Worm (Caenorhabditis elegans) whole organism, late embryonic: ENCODE data around the gene oxi-1.

Source experiments
- K09A11.1 ChIP-seq: sonication (generic microtip); optimal IDR thresholded peaks from 2 replicates; lab custom pipeline; 2017; ENCODE audit warnings: antibody characterized with exemption, mild to moderate bottlenecking, missing genetic modification characterization, missing compliant biosample characterization; ENCODE audit not compliant: insufficient read depth
- T23F11.4 ChIP-seq: fragments of 200-800 bp; sonication (Bioruptor generic); optimal IDR thresholded peaks from 2 replicates; lab custom pipeline; 2018; ENCODE audit warnings: mild to moderate bottlenecking, missing genetic modification characterization, missing compliant biosample characterization
- Y22D7AL.16 ChIP-seq: sonication (generic microtip); optimal IDR thresholded peaks from 2 replicates; lab custom pipeline; 2016; ENCODE audit warnings: missing genetic modification characterization, missing compliant biosample characterization
- ama-1 ChIP-seq: fragments of 150-350 bp; optimal IDR thresholded peaks from 2 replicates; lab custom pipeline; 2014
- ceh-18 ChIP-seq: sonication (generic microtip); optimal IDR thresholded peaks from 2 replicates; lab custom pipeline; 2016; ENCODE audit warnings: missing genetic modification characterization, missing compliant biosample characterization
- ceh-19 ChIP-seq: fragments of 200-800 bp; sonication (Bioruptor generic); optimal IDR thresholded peaks from 2 replicates; lab custom pipeline; 2018; ENCODE audit warnings: mild to moderate bottlenecking, missing genetic modification characterization, missing compliant biosample characterization
- ceh-22 ChIP-seq: sonication (generic microtip); optimal IDR thresholded peaks from 2 replicates; lab custom pipeline; 2017; ENCODE audit warnings: missing biosample characterization, missing genetic modification characterization
- ceh-24 ChIP-seq: sonication (generic microtip); optimal IDR thresholded peaks from 2 replicates; lab custom pipeline; 2016; ENCODE audit warnings: mild to moderate bottlenecking, missing genetic modification characterization, missing compliant biosample characterization
- ceh-45 ChIP-seq: fragments of 200-800 bp; sonication (Bioruptor generic); IDR thresholded peaks from 2 replicates; pipeline ENCODE4 v1.3.6; 2022; ENCODE audit warnings: missing genetic modification reagents, missing genetic modification characterization, missing compliant biosample characterization
- ceh-48 ChIP-seq: sonication (generic microtip); optimal IDR thresholded peaks from 2 replicates; lab custom pipeline; 2016; ENCODE audit warnings: missing genetic modification characterization, inconsistent platforms, missing compliant biosample characterization
- ceh-6 ChIP-seq: fragments of 200-800 bp; sonication (Bioruptor generic); optimal IDR thresholded peaks from 2 replicates; lab custom pipeline; 2018; ENCODE audit warnings: mild to moderate bottlenecking, missing genetic modification characterization, missing compliant biosample characterization
- ceh-9 ChIP-seq: sonication (generic microtip); optimal IDR thresholded peaks from 2 replicates; lab custom pipeline; 2016; ENCODE audit warnings: mild to moderate bottlenecking, missing genetic modification characterization, inconsistent platforms, missing compliant biosample characterization
- dmd-4 ChIP-seq: sonication (generic microtip); optimal IDR thresholded peaks from 2 replicates; lab custom pipeline; 2016; ENCODE audit warnings: borderline replicate concordance, missing genetic modification characterization, missing compliant biosample characterization
- elt-4 ChIP-seq: sonication (generic microtip); optimal IDR thresholded peaks from 2 replicates; lab custom pipeline; 2016; ENCODE audit warnings: missing genetic modification characterization, missing compliant biosample characterization
- ets-4 ChIP-seq: sonication (generic microtip); optimal IDR thresholded peaks from 2 replicates; lab custom pipeline; 2016; ENCODE audit warnings: missing genetic modification characterization, missing compliant biosample characterization
- fax-1 ChIP-seq: sonication (generic microtip); optimal IDR thresholded peaks from 2 replicates; lab custom pipeline; 2016; ENCODE audit warnings: missing genotype, missing genetic modification characterization, missing compliant biosample characterization
- fkh-10 ChIP-seq: fragments of 150-350 bp; optimal IDR thresholded peaks from 2 replicates; lab custom pipeline; 2014; ENCODE audit warnings: missing biosample characterization, missing genetic modification reagents, missing genetic modification characterization
- fkh-6 ChIP-seq: sonication (generic microtip); optimal IDR thresholded peaks from 2 replicates; lab custom pipeline; 2016; ENCODE audit warnings: missing genetic modification characterization, missing compliant biosample characterization
- gmeb-2 ChIP-seq: sonication (generic microtip); optimal IDR thresholded peaks from 2 replicates; lab custom pipeline; 2016; ENCODE audit warnings: missing genetic modification characterization, inconsistent platforms, missing compliant biosample characterization
- hlh-13 ChIP-seq: fragments of 200-800 bp; sonication (Bioruptor generic); optimal IDR thresholded peaks from 2 replicates; lab custom pipeline; 2018; ENCODE audit warnings: mild to moderate bottlenecking, missing genetic modification characterization, missing compliant biosample characterization
- hlh-15 ChIP-seq: sonication (generic microtip); optimal IDR thresholded peaks from 2 replicates; lab custom pipeline; 2016; ENCODE audit warnings: missing genetic modification characterization, missing compliant biosample characterization
- hlh-30 ChIP-seq: sonication (generic microtip); optimal IDR thresholded peaks from 2 replicates; lab custom pipeline; 2017; ENCODE audit warnings: antibody characterized with exemption, missing genetic modification characterization, missing compliant biosample characterization; ENCODE audit not compliant: insufficient read depth
- hlh-6 ChIP-seq: sonication (generic microtip); optimal IDR thresholded peaks from 2 replicates; lab custom pipeline; 2016; ENCODE audit warnings: missing genotype, missing genetic modification characterization, missing compliant biosample characterization
- hlh-8 ChIP-seq: sonication (generic microtip); optimal IDR thresholded peaks from 2 replicates; lab custom pipeline; 2016; ENCODE audit warnings: missing genotype, missing genetic modification characterization, missing compliant biosample characterization
- lim-6 ChIP-seq: sonication (generic microtip); optimal IDR thresholded peaks from 2 replicates; lab custom pipeline; 2016; ENCODE audit warnings: missing genetic modification characterization, missing compliant biosample characterization
- mec-3 ChIP-seq: sonication (generic microtip); optimal IDR thresholded peaks from 2 replicates; lab custom pipeline; 2016; ENCODE audit warnings: borderline replicate concordance, missing genetic modification characterization, missing compliant biosample characterization
- nfya-1 ChIP-seq: sonication (generic microtip); optimal IDR thresholded peaks from 2 replicates; lab custom pipeline; 2017; ENCODE audit warnings: missing genetic modification characterization, mild to moderate bottlenecking, missing compliant biosample characterization, antibody characterized with exemption, moderate library complexity
- nhr-11 ChIP-seq: fragments of 150-350 bp; optimal IDR thresholded peaks from 2 replicates; lab custom pipeline; 2014; ENCODE audit warnings: missing biosample characterization, missing genetic modification characterization
- npax-4 ChIP-seq: sonication (generic microtip); optimal IDR thresholded peaks from 2 replicates; lab custom pipeline; 2016; ENCODE audit warnings: missing genetic modification characterization, missing compliant biosample characterization
- pag-3 ChIP-seq: sonication (generic microtip); optimal IDR thresholded peaks from 2 replicates; lab custom pipeline; 2016; ENCODE audit warnings: missing compliant biosample characterization, missing genetic modification characterization, borderline replicate concordance
- pat-9 ChIP-seq: fragments of 200-800 bp; sonication (Bioruptor generic); optimal IDR thresholded peaks from 2 replicates; lab custom pipeline; 2018; ENCODE audit warnings: mild to moderate bottlenecking, missing genetic modification characterization, moderate library complexity, missing compliant biosample characterization
- pax-1 ChIP-seq: fragments of 150-350 bp; optimal IDR thresholded peaks from 2 replicates; lab custom pipeline; 2014; ENCODE audit warnings: missing biosample characterization, missing genetic modification characterization
- pha-4 ChIP-seq: fragments of 150-350 bp; optimal IDR thresholded peaks from 2 replicates; lab custom pipeline; 2018; ENCODE audit warnings: missing biosample characterization, missing genetic modification reagents, missing genetic modification characterization
- pqm-1 ChIP-seq: sonication (generic microtip); optimal IDR thresholded peaks from 2 replicates; lab custom pipeline; 2016; ENCODE audit warnings: missing genetic modification characterization, missing compliant biosample characterization
- pros-1 ChIP-seq: fragments of 150-350 bp; optimal IDR thresholded peaks from 2 replicates; lab custom pipeline; 2014; ENCODE audit warnings: missing biosample characterization, missing genetic modification reagents, missing genetic modification characterization
- ref-2 ChIP-seq: sonication (generic microtip); optimal IDR thresholded peaks from 2 replicates; lab custom pipeline; 2016; ENCODE audit warnings: missing genetic modification characterization, missing compliant biosample characterization
- rnt-1 ChIP-seq: sonication (generic microtip); optimal IDR thresholded peaks from 2 replicates; lab custom pipeline; 2016; ENCODE audit warnings: missing genetic modification characterization, missing compliant biosample characterization
- sdc-2 ChIP-seq: sonication (generic microtip); optimal IDR thresholded peaks from 2 replicates; lab custom pipeline; 2016; ENCODE audit warnings: missing genotype, missing genetic modification characterization, missing compliant biosample characterization
- sox-2 ChIP-seq: fragments of 200-800 bp; sonication (Bioruptor generic); IDR thresholded peaks from 2 replicates; pipeline ENCODE4 v1.3.6; 2022; ENCODE audit warnings: missing genetic modification reagents, missing genetic modification characterization, missing compliant biosample characterization
- sox-4 ChIP-seq: sonication (generic microtip); optimal IDR thresholded peaks from 2 replicates; lab custom pipeline; 2017; ENCODE audit warnings: mild to moderate bottlenecking, missing genetic modification characterization, inconsistent platforms, missing compliant biosample characterization
- tbx-2 ChIP-seq: sonication (generic microtip); optimal IDR thresholded peaks from 2 replicates; lab custom pipeline; 2016; ENCODE audit warnings: missing genetic modification characterization, missing compliant biosample characterization
- ttx-3 ChIP-seq: sonication (generic microtip); optimal IDR thresholded peaks from 2 replicates; lab custom pipeline; 2016; ENCODE audit warnings: missing genetic modification reagents, missing genetic modification characterization, missing compliant biosample characterization
- unc-3 ChIP-seq, 2 experiments: fragments of 200-800 bp in 1 of 2; sonication (Bioruptor generic) in 1 of 2; sonication (generic microtip) in 1 of 2; conservative IDR thresholded peaks in 1 of 2; optimal IDR thresholded peaks in 1 of 2; 2 replicates each; pipeline versions ENCODE4 v1.3.6 to Lab custom; 2016 to 2022; ENCODE audit warnings: missing compliant biosample characterization in 2 of 2, missing genetic modification characterization in 2 of 2, missing genetic modification reagents in 1 of 2
- unc-42 ChIP-seq: sonication (generic microtip); optimal IDR thresholded peaks from 2 replicates; lab custom pipeline; 2016; ENCODE audit warnings: missing genotype, missing genetic modification characterization, missing compliant biosample characterization
- unc-55 ChIP-seq: sonication (generic microtip); optimal IDR thresholded peaks from 2 replicates; lab custom pipeline; 2017; ENCODE audit warnings: missing biosample characterization, missing genetic modification reagents, missing genetic modification characterization
- zip-5 ChIP-seq: sonication (generic microtip); optimal IDR thresholded peaks from 2 replicates; lab custom pipeline; 2016; ENCODE audit warnings: missing genetic modification characterization, missing compliant biosample characterization

Gene oxi-1

DNA sequence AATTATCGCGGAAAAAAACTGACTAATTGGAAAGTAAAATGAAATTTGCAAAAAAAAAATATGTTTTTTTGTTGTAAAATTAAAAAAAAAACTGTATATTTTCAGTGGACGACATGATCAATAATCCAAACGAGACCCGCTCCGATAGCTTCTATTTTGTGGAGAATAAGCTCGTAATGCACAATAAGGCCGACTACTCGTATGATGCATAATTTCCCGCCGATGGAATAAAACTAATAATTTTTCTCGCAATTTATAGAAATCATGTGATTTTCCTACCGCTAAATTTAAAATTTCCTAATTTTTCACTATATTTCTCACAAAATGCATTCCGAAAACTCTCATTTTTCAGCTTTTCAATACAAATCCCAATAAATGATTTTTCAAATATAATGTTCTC, 50.5 kb downstream of the oxi-1 start:
- TF ChIP-seq sox-4 (no peak), ceh-24 (tag; lab: Kevin White, UChicago) (no peak), hlh-6 (no peak), sdc-2 (tag; lab: Kevin White, UChicago) (no peak), pag-3 (tag; lab: Kevin White, UChicago) (no peak), npax-4 (tag; lab: Kevin White, UChicago) (no peak), K09A11.1 (tag; lab: Kevin White, UChicago) (no peak), fax-1 (tag; lab: Kevin White, UChicago) (no peak), ets-4 (tag; lab: Kevin White, UChicago) (no peak), unc-55 (GFP tag; lab: Kevin White, UChicago) (no peak), ceh-45 (GFP tag; lab: Robert Waterston, UW) (no peak), nfya-1 (no peak), lim-6 (tag; lab: Kevin White, UChicago) (no peak), ama-1 (lab: Kevin White, UChicago) (no peak), hlh-15 (tag; lab: Kevin White, UChicago) (no peak), ref-2 (no peak), pqm-1 (tag; lab: Kevin White, UChicago) (no peak), pax-1 (tag; lab: Kevin White, UChicago) (no peak), fkh-10 (no peak), ceh-19 (GFP tag; lab: Kevin White, UChicago) (no peak)
- TF ChIP-seq, all 69 proteins: peak for 0

DNA sequence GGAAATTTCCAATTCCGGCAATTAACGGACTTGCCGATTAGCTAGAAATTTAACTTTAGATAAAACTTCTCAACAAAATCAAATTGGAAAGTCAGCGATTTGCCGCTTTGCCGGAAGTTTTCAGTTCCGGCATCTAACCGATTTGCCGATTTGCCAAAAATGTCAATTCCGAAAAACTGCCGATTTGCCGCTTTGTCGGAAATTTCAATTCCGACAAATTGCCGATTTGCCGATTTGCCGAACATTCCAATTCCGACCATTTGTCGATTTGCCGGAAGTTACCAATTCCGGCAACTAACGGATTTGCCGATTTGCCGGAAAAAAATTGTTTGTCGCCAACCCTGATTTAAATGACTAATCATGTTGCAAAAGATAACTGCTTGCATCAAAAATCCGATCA, 51.1 kb downstream of the oxi-1 start:
- no peak for TF ChIP-seq K09A11.1 (tag; lab: Kevin White, UChicago)
- TF ChIP-seq unc-42 = no peak
- TF ChIP-seq unc-3 (GFP tag; conservative IDR thresholded peaks at IDR 0.05; lab: Robert Waterston, UW) = no peak
- no peak for TF ChIP-seq unc-3 (tag; optimal IDR thresholded peaks at IDR 0.05; lab: Kevin White, UChicago)
- TF ChIP-seq ceh-9 (tag; lab: Kevin White, UChicago) = no peak
- no peak for TF ChIP-seq fax-1 (tag; lab: Kevin White, UChicago)
- no peak for TF ChIP-seq unc-55 (GFP tag; lab: Kevin White, UChicago)
- no peak for TF ChIP-seq ceh-18 (tag; lab: Kevin White, UChicago)
- no peak for TF ChIP-seq pqm-1 (tag; lab: Kevin White, UChicago)
- TF ChIP-seq pha-4 (tag; lab: Kevin White, UChicago) = no peak
- no peak for TF ChIP-seq ref-2
- TF ChIP-seq ceh-22 (tag; lab: Kevin White, UChicago) = no peak
- no peak for TF ChIP-seq tbx-2 (tag; lab: Kevin White, UChicago)
- no peak for TF ChIP-seq nhr-11 (tag; lab: Kevin White, UChicago)

DNA sequence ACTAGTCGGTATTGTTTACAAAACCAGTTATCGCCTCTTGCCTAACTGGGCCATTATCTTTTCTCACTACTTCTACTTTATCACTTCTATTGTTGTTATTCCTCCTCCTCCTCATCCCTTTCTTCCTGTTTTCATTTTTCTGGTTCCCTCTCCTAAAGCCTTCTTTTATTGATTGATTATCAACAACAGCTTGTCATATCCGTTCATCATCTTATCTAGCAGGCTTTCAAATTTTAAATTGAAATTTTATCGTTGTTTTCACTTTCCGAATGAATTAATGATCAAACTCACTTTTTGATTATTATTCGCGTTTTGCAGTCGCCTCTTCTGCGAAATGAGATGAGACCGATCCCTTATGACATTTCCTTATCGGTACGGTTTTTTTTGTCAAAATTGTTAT, 53.1 kb downstream of the oxi-1 start, which contains the start of gene cut-6:
Gene cut-6, plus strand, starts transcription at position 301 of the 400 bp plus-strand sequence.
- no peak for TF ChIP-seq unc-3 (GFP tag; conservative IDR thresholded peaks at IDR 0.05; lab: Robert Waterston, UW)
- no peak for TF ChIP-seq unc-3 (tag; optimal IDR thresholded peaks at IDR 0.05; lab: Kevin White, UChicago)
- TF ChIP-seq hlh-13 (GFP tag; lab: Kevin White, UChicago) = no peak
- TF ChIP-seq rnt-1 (tag; lab: Kevin White, UChicago) = no peak
- no peak for TF ChIP-seq pat-9 (tag; lab: Kevin White, UChicago)
- no peak for TF ChIP-seq T23F11.4 (GFP tag; lab: Kevin White, UChicago)
- TF ChIP-seq sox-2 = no peak
- TF ChIP-seq pha-4 (tag; lab: Kevin White, UChicago) = no peak
- no peak for TF ChIP-seq fkh-6
- no peak for TF ChIP-seq dmd-4 (tag; lab: Kevin White, UChicago)

DNA sequence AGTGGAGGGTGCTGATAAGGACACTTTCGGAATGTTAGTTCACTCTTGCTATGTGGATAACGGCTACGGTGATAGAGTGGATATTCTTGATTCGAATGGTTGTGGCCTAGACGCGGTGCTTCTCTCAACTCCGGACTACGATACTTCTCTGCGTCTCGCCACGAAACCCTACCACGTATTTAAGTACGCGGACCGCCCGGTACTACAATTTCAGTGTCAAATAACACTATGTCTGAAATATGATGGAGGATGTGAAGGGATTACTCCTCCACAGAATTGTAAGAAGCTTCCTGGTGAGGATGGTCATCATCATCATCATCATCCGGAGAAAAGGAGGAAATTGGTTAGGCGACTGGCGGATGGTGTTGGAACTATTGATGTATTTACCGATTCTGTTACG, 56.9 kb downstream of the oxi-1 start:
- TF ChIP-seq ref-2 = no peak
- TF ChIP-seq fax-1 (tag; lab: Kevin White, UChicago) = no peak
- TF ChIP-seq Y22D7AL.16 = no peak
- no peak for TF ChIP-seq hlh-8 (tag; lab: Kevin White, UChicago)
- no peak for TF ChIP-seq hlh-30 (tag; lab: Kevin White, UChicago)
- no peak for TF ChIP-seq gmeb-2
- no peak for TF ChIP-seq pros-1 (tag; lab: Kevin White, UChicago)
- no peak for TF ChIP-seq ceh-22 (tag; lab: Kevin White, UChicago)
- no peak for TF ChIP-seq rnt-1 (tag; lab: Kevin White, UChicago)
- TF ChIP-seq ttx-3 (tag; lab: Kevin White, UChicago) = no peak
- TF ChIP-seq zip-5 (tag; lab: Kevin White, UChicago) = no peak
- no peak for TF ChIP-seq ceh-6
- no peak for TF ChIP-seq ceh-48 (tag; lab: Kevin White, UChicago)
- TF ChIP-seq elt-4 (tag; lab: Kevin White, UChicago) = no peak
- no peak for TF ChIP-seq ceh-45 (GFP tag; lab: Robert Waterston, UW)
- TF ChIP-seq mec-3 = no peak
